Worm (Caenorhabditis elegans): ENCODE data around the gene Y39B6A.29.
A peak's percentile ranks its signal among the peaks of the same experiment; 100 is the strongest.

The Y39B6A.29 gene

DNA sequence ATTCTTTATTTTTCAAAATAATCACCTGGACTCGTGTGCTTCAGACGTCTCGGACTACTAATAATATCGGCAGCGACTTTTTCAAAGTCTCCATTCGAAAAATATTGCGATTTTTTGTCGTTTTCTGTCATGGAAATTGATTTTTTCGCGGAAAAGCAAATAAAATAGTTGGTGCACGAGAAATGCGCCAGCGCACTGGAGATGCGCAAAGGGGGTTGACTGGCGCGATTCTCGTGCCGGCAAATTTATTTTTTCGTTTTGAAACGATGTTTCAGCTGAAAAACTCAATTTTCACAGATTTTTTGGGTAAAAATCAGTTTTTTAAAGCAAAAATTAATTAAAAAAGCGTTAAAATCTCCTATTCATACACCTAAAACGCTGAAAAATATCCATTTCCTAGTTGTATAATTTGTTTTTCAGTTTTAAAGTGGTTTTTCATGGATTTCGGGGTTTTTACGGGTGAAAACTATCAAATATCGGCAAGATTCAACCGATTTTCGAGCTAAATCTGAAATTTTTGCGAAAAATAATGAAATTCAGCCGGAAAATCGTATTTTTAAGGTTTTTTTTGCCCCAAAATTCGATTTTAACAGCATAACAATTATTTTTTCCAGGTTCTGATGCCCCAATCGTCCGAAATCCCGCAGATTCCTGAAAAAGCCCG, 34.2 kb downstream of the Y39B6A.29 start, which contains the start of the genes reps-1 and Y39B6A.37:
Gene reps-1 (minus strand): TSS at position 263 of the 664 bp plus-strand sequence.
Gene Y39B6A.37 (plus strand): TSS at position 614 of the 664 bp plus-strand sequence.
- no peak for TF ChIP-seq tab-1 (GFP tag; IDR thresholded peaks at IDR 0.05)
- no peak for TF ChIP-seq flt-1 (GFP tag; IDR thresholded peaks at IDR 0.05)
- no peak for TF ChIP-seq T22C8.4 (GFP tag; IDR thresholded peaks at IDR 0.05)
- TF ChIP-seq klf-2 (GFP tag; conservative IDR thresholded peaks at IDR 0.05), result no peak
- TF ChIP-seq cog-1 (tag; optimal IDR thresholded peaks at IDR 0.05), result no peak
- no peak for TF ChIP-seq ztf-23 (GFP tag; IDR thresholded peaks at IDR 0.05)
- TF ChIP-seq ref-1 (GFP tag; conservative IDR thresholded peaks at IDR 0.05), result no peak
- TF ChIP-seq med-1 (GFP tag; optimal IDR thresholded peaks at IDR 0.05; ENCODE audit: insufficient read depth), result no peak
- no peak for TF ChIP-seq ztf-29 (GFP tag; IDR thresholded peaks at IDR 0.05)

DNA sequence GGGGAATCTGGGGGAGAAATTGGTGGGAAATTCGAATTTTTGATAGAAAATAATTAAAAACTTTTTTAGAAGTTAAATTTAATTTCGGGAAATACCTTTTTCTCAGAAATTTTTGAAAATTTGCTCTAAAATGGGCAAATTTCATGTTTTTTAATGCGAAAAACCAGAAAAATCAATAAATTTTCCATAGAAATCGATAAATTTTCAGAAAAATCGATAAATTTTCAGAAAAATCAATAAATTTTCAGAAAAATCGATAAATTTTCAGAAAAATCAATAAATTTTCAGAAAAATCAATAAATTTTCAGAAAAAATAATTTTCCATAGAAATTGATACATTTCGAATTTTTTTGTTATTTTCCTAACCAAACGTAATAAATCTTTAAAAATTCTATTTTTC, 38.5 kb downstream of the Y39B6A.29 start:
- TF ChIP-seq tab-1 (GFP tag; IDR thresholded peaks at IDR 0.05) (no peak), T22C8.4 (GFP tag; IDR thresholded peaks at IDR 0.05) (peak; percentile 75)

DNA sequence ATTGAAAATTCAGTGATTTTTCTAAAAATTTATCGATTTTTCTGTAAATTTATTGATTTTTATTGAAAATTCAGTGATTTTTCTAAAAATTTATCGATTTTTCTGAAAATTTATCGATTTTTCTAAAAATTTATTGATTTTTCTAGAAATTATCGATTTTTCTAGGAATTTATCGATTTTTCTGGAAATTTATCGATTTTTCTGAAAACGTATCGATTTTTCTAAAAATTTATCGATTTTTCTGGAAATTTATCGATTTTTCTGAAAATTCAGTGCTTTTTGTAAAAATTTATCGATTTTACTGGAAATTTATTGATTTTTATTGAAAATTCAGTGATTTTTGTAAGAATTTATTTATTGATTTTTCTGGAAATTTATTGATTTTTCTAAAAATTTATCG, 39.9 kb downstream of the Y39B6A.29 start:
- peak; percentile 19 for TF ChIP-seq T22C8.4 (GFP tag; IDR thresholded peaks at IDR 0.05)

DNA sequence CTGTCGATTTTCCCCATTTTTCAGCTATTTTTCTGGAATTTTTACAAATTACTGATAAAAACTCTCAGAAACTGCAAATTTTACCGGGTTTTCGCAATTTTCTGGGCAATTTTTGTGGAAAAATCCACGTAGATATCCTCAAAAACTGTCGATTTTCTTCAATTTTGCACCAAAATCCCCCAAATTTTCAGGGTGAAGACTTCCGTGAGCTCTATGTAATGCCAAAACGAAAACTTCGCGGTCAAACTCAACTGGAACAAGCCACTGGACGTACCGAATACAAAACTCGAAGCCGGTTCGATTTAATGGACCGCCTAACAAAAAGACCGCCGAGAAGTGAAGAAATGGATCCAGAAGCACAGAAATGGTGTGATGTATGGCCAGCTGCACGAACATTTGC, 42.8 kb downstream of the Y39B6A.29 start:
- TF ChIP-seq klf-2 (GFP tag; conservative IDR thresholded peaks at IDR 0.05) (no peak), ztf-29 (GFP tag; IDR thresholded peaks at IDR 0.05) (no peak), med-1 (GFP tag; optimal IDR thresholded peaks at IDR 0.05; ENCODE audit: insufficient read depth) (no peak)

DNA sequence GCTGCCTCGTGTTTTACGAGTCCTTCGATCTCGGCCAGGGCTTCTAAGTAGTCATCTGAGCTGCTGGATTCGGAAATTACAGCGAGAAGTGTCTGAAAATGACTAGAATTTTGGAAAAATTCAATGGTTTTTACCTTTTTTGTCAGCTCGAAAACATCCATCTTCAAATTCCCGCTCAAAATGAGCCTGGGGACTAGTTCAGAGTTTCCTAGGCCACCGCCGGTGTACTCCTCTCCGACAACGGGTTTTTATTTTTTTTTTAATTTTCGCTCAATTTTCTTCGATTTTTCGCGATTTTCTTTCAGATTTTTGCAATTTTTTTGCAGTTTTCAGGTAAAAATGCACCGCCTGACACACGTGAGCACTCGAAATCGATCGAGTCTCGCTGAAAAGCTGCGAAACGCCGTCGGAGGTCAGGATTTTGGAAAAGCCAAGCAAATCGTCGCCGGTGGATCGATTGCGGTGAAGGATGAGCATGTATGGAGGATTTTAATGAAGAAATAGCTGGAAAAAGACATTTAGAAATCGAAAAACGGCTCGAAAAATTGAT, 43.5 kb downstream of the Y39B6A.29 start, which contains the start of the genes mrps-35 and sws-1:
Gene mrps-35 (plus strand): TSS at position 327 of the 550 bp plus-strand sequence.
Gene sws-1 (minus strand): TSS at position 500 of the 550 bp plus-strand sequence.
- TF ChIP-seq ztf-29 (GFP tag; IDR thresholded peaks at IDR 0.05) (0 out of 2 replicates have a peak, but pooled peaks have one; percentile 24), med-1 (GFP tag; optimal IDR thresholded peaks at IDR 0.05; ENCODE audit: insufficient read depth) (no peak), ref-1 (GFP tag; conservative IDR thresholded peaks at IDR 0.05) (no peak), T22C8.4 (GFP tag; IDR thresholded peaks at IDR 0.05) (peak; percentile 30; the same call in 1 of the 2 replicates), klf-2 (GFP tag; conservative IDR thresholded peaks at IDR 0.05) (0 out of 2 replicates have a peak, but pooled peaks have one; percentile 49), cog-1 (tag; optimal IDR thresholded peaks at IDR 0.05) (no peak), tab-1 (GFP tag; IDR thresholded peaks at IDR 0.05) (no peak), ztf-23 (GFP tag; IDR thresholded peaks at IDR 0.05) (0 out of 2 replicates have a peak, but pooled peaks have one; percentile 34), flt-1 (GFP tag; IDR thresholded peaks at IDR 0.05) (peak; percentile 57; the same call in 1 of the 2 replicates)

DNA sequence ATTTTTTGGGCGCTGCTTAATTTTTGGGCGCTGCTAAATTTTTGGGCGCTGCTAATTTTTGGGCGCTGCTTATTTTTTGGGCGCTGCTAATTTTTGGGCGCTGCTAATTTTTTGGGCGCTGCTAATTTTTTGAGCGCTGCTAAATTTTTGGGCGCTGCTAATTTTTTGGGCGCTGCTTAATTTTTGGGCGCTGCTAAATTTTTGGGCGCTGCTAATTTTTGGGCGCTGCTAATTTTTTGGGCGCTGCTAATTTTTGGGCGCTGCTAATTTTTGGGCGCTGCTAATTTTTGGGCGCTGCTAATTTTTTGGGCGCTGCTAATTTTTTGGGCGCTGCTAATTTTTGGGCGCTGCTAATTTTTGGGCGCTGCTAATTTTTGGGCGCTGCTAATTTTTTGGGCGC, 44.5 kb downstream of the Y39B6A.29 start:
- TF ChIP-seq flt-1 (GFP tag; IDR thresholded peaks at IDR 0.05) (0 out of 2 replicates have a peak, but pooled peaks have one; percentile 15), tab-1 (GFP tag; IDR thresholded peaks at IDR 0.05) (peak; percentile 60; the same call in 1 of the 2 replicates)

DNA sequence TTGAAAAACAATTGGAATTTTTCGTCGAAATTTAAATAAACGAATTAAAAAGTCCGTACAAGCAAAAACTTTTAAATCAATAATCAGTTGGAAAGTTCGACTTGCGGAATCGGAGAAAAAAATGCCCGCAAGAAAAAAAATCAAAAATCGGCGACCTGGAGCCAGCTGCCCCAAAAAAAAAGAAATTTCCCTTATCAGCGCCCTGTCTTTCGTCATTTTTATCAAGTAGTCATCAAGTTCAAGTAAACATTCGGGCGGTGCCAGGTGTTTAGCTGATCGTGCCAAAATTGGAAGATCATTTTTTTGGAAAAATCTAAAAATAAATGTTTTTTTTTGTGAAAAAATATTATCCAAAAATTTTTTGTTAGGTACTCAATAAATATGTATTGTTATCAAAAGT, 46.3 kb downstream of the Y39B6A.29 start:
- TF ChIP-seq T22C8.4 (GFP tag; IDR thresholded peaks at IDR 0.05) (no peak), ztf-23 (GFP tag; IDR thresholded peaks at IDR 0.05) (no peak), cog-1 (tag; optimal IDR thresholded peaks at IDR 0.05) (no peak), ztf-29 (GFP tag; IDR thresholded peaks at IDR 0.05) (no peak), klf-2 (GFP tag; conservative IDR thresholded peaks at IDR 0.05) (no peak), tab-1 (GFP tag; IDR thresholded peaks at IDR 0.05) (no peak), med-1 (GFP tag; optimal IDR thresholded peaks at IDR 0.05; ENCODE audit: insufficient read depth) (no peak), ref-1 (GFP tag; conservative IDR thresholded peaks at IDR 0.05) (no peak), flt-1 (GFP tag; IDR thresholded peaks at IDR 0.05) (no peak)

DNA sequence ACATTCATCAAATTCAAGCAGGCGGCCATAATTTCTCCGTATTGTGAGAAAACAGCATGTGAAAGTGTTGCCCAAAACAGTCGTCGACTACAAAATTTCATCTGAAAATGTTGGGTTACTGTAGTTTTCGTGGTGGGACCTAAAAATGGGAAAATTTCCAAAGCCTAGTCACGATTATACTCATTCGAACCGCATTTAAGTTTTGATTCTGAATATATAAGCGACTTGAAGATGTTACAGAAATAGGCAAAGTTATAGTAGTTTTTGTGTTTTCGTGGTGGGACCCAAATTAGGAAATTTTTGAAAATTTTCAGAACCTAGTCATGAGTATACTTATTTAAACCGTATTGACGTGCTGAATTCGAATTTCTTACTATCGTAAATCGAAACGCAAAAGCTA, 46.7 kb downstream of the Y39B6A.29 start, which contains the start of gene Y39B6A.41:
Gene Y39B6A.41 (minus strand): TSS at position 101 of the 400 bp plus-strand sequence.
- no peak for TF ChIP-seq klf-2 (GFP tag; conservative IDR thresholded peaks at IDR 0.05)
- TF ChIP-seq flt-1 (GFP tag; IDR thresholded peaks at IDR 0.05), result no peak
- no peak for TF ChIP-seq cog-1 (tag; optimal IDR thresholded peaks at IDR 0.05)
- TF ChIP-seq med-1 (GFP tag; optimal IDR thresholded peaks at IDR 0.05; ENCODE audit: insufficient read depth), result no peak

DNA sequence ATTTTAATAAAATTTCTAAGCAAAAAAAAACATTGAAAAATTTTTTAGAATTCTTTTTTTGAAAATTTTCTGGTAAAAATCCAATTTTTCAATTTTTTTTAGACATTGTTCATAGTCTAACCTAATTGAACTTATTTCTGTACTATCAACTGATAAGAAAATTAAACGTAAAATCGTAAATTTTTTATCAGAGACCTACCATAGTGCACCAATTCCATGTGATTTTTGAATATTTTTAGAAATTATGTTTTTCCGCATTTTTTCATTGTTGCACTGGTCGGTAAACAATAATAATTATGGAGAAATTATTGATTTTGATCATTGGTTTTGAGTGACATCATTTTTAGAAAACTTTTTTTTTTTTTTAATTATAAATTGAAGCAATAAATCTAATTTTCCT, 48.0 kb downstream of the Y39B6A.29 start:
- TF ChIP-seq tab-1 (GFP tag; IDR thresholded peaks at IDR 0.05), result no peak
- no peak for TF ChIP-seq cog-1 (tag; optimal IDR thresholded peaks at IDR 0.05)
- TF ChIP-seq ztf-23 (GFP tag; IDR thresholded peaks at IDR 0.05), result no peak
- no peak for TF ChIP-seq T22C8.4 (GFP tag; IDR thresholded peaks at IDR 0.05)
- TF ChIP-seq klf-2 (GFP tag; conservative IDR thresholded peaks at IDR 0.05), result no peak
- TF ChIP-seq flt-1 (GFP tag; IDR thresholded peaks at IDR 0.05), result no peak
- TF ChIP-seq ref-1 (GFP tag; conservative IDR thresholded peaks at IDR 0.05), result no peak
- TF ChIP-seq med-1 (GFP tag; optimal IDR thresholded peaks at IDR 0.05; ENCODE audit: insufficient read depth), result no peak
- TF ChIP-seq ztf-29 (GFP tag; IDR thresholded peaks at IDR 0.05), result no peak

Measured in whole organism, midembryonic.